Fruit fly (Drosophila melanogaster): ENCODE measurements around the gene CG15478.

CG15478 gene

dm6 chrX:7696711-7697654 is 20.7 kb downstream of the CG15478 start (continued):
- peak; percentile 79 for TF ChIP-seq onecut (GFP tag; IDR thresholded peaks at IDR 0.05)
- peak; percentile 90 for TF ChIP-seq CG11504 (tag; optimal IDR thresholded peaks at IDR 0.05)
- TF ChIP-seq danr (GFP tag; IDR thresholded peaks at IDR 0.05) = peak; percentile 84
- peak; percentile 94 for TF ChIP-seq CG7839 (tag; optimal IDR thresholded peaks at IDR 0.05)
- TF ChIP-seq zen2 (GFP tag; IDR thresholded peaks at IDR 0.05; ENCODE audit: partially characterized antibody) = no peak
- TF ChIP-seq CG14441 (GFP tag; IDR thresholded peaks at IDR 0.05) = peak; percentile 92
- peak; percentile 23 for TF ChIP-seq pfk (GFP tag; optimal IDR thresholded peaks at IDR 0.05)
- no peak for TF ChIP-seq Bgb (GFP tag; IDR thresholded peaks at IDR 0.05; ENCODE audit: partially characterized antibody)
- no peak for TF ChIP-seq cad (GFP tag; optimal IDR thresholded peaks at IDR 0.05)
- TF ChIP-seq CG17912 (GFP tag; optimal IDR thresholded peaks at IDR 0.05) = peak; percentile 60
- peak; percentile 98 for TF ChIP-seq CG2120 (GFP tag; optimal IDR thresholded peaks at IDR 0.05)
- peak; percentile 93 for TF ChIP-seq Dip3 (GFP tag; optimal IDR thresholded peaks at IDR 0.05)
- TF ChIP-seq Awh (GFP tag; IDR thresholded peaks at IDR 0.05) = peak; percentile 53; the same call in 1 of the 2 replicates
- peak; percentile 94 for TF ChIP-seq abd-A (tag; optimal IDR thresholded peaks at IDR 0.05)
- TF ChIP-seq pho (GFP tag; optimal IDR thresholded peaks at IDR 0.05) = peak; percentile 93
- peak; percentile 76 to 81 for TF ChIP-seq chif (GFP tag; optimal IDR thresholded peaks at IDR 0.05)
- peak; percentile 77 for TF ChIP-seq Mad (GFP tag; optimal IDR thresholded peaks at IDR 0.05)
- peak; percentile 60 for TF ChIP-seq CG3065 (GFP tag; optimal IDR thresholded peaks at IDR 0.05)
- peak; percentile 72 for TF ChIP-seq B-H1 (GFP tag; IDR thresholded peaks at IDR 0.05)
- peak; percentile 82 for TF ChIP-seq nau (GFP tag; optimal IDR thresholded peaks at IDR 0.05)
- peak; percentile 93 for TF ChIP-seq NfI (GFP tag; optimal IDR thresholded peaks at IDR 0.05)
- TF ChIP-seq ci (GFP tag; IDR thresholded peaks at IDR 0.05) = peak; percentile 84
- TF ChIP-seq ssp (GFP tag; IDR thresholded peaks at IDR 0.05) = peak; percentile 64
- peak; percentile 88 for TF ChIP-seq CG6683 (GFP tag; optimal IDR thresholded peaks at IDR 0.05)
- TF ChIP-seq CG15011 (GFP tag; optimal IDR thresholded peaks at IDR 0.05) = peak; percentile 90
- TF ChIP-seq fd64A (GFP tag; optimal IDR thresholded peaks at IDR 0.05) = peak; percentile 54
- TF ChIP-seq crp (GFP tag; optimal IDR thresholded peaks at IDR 0.05) = peak in 1 of 2 experiments; percentile 49
- TF ChIP-seq ind (GFP tag; optimal IDR thresholded peaks at IDR 0.05) = peak; percentile 94
- peak; percentile 40; the same call in 1 of the 2 replicates for TF ChIP-seq GATAe (GFP tag; conservative IDR thresholded peaks at IDR 0.05)
- peak; percentile 98 for TF ChIP-seq Med (GFP tag)
- TF ChIP-seq CoRest (tag; optimal IDR thresholded peaks at IDR 0.05) = peak; percentile 92
- peak; percentile 94 for TF ChIP-seq sug (tag; optimal IDR thresholded peaks at IDR 0.05)
- TF ChIP-seq crol (GFP tag; IDR thresholded peaks at IDR 0.05) = peak; percentile 62
- TF ChIP-seq yki (optimal IDR thresholded peaks at IDR 0.05) = peak; percentile 56
- peak; percentile 82 for TF ChIP-seq CG4424 (GFP tag; optimal IDR thresholded peaks at IDR 0.05)
- TF ChIP-seq Antp (GFP tag; optimal IDR thresholded peaks at IDR 0.05) = peak; percentile 79
- peak; percentile 85 for TF ChIP-seq D19B (GFP tag; optimal IDR thresholded peaks at IDR 0.05)
- TF ChIP-seq CG31224 (GFP tag; IDR thresholded peaks at IDR 0.05) = peak; percentile 85
- peak; percentile 83 for TF ChIP-seq ems (GFP tag; optimal IDR thresholded peaks at IDR 0.05)
- TF ChIP-seq CG3838 (GFP tag; optimal IDR thresholded peaks at IDR 0.05) = peak; percentile 85
- peak; percentile 60; the same call in 1 of the 2 replicates for TF ChIP-seq CG8765 (GFP tag; IDR thresholded peaks at IDR 0.05)
- no peak for TF ChIP-seq usp (GFP tag; optimal IDR thresholded peaks at IDR 0.05)
- TF ChIP-seq CG6272 (GFP tag; IDR thresholded peaks at IDR 0.05) = peak; percentile 74
- peak; percentile 55; the same call in 1 of the 3 replicates for TF ChIP-seq CG6175 (GFP tag; IDR thresholded peaks at IDR 0.05)
- TF ChIP-seq CG11695 (GFP tag; IDR thresholded peaks at IDR 0.05) = peak; percentile 94
- TF ChIP-seq CG7987 (GFP tag; optimal IDR thresholded peaks at IDR 0.05) = peak; percentile 40
- TF ChIP-seq HHEX (GFP tag; optimal IDR thresholded peaks at IDR 0.05) = peak; percentile 95
- peak; percentile 68 for TF ChIP-seq Ravus (GFP tag; IDR thresholded peaks at IDR 0.05)
- peak; percentile 4 for TF ChIP-seq BEAF-32 (GFP tag; optimal IDR thresholded peaks at IDR 0.05)

Data from whole organism, embryonic.